Worm (Caenorhabditis elegans): Measurements from ENCODE around the gene crm-1.

ce11 chrV:10292819-10293357 lies 39.0 kb downstream of the crm-1 start, which contains the start of gene col-149:
- TF ChIP-seq snpc-4 (tag; optimal IDR thresholded peaks at IDR 0.05) = no peak
- no peak for TF ChIP-seq mls-2 (tag; optimal IDR thresholded peaks at IDR 0.05)
- TF ChIP-seq ces-1 (GFP tag; optimal IDR thresholded peaks at IDR 0.05) = no peak
- no peak for TF ChIP-seq nhr-76 (tag; optimal IDR thresholded peaks at IDR 0.05)
- no peak for TF ChIP-seq elt-1 (tag; optimal IDR thresholded peaks at IDR 0.05; ENCODE audit: borderline replicate concordance, insufficient read depth)
- no peak for TF ChIP-seq ztf-11 (tag; optimal IDR thresholded peaks at IDR 0.05)
- TF ChIP-seq drap-1 (GFP tag; optimal IDR thresholded peaks at IDR 0.05) = no peak
- TF ChIP-seq pha-4 (tag; optimal IDR thresholded peaks at IDR 0.05) = no peak
- TF ChIP-seq unc-62 (GFP tag; optimal IDR thresholded peaks at IDR 0.05) = no peak
- no peak for TF ChIP-seq unc-120 (tag; optimal IDR thresholded peaks at IDR 0.05; ENCODE audit: poor library complexity, severe bottlenecking)
- TF ChIP-seq unc-39 (tag; optimal IDR thresholded peaks at IDR 0.05) = no peak

Data from whole organism, mixed stage, embryonic.